Fruit fly (Drosophila melanogaster) Kc167 (cell line): ENCODE data around the gene CG42489.

Source experiments
- Myc ChIP-seq: fragments of >200 bp; optimal IDR thresholded peaks from 2 replicates; lab custom pipeline; 2017; ENCODE audit warnings: missing external identifiers
- Sin3A ChIP-seq: fragments of >200 bp; optimal IDR thresholded peaks from 2 replicates; lab custom pipeline; 2018; ENCODE audit warnings: missing external identifiers
- h ChIP-seq: fragments of >200 bp; optimal IDR thresholded peaks from 3 replicates; lab custom pipeline; 2018; ENCODE audit warnings: missing external identifiers
- insv ChIP-seq: fragments of >200 bp; optimal IDR thresholded peaks from 3 replicates; lab custom pipeline; 2018; ENCODE audit warnings: missing external identifiers
- psq ChIP-seq: fragments of >200 bp; optimal IDR thresholded peaks from 2 replicates; lab custom pipeline; 2017; ENCODE audit warnings: missing external identifiers
- ttk ChIP-seq: sonication (Bioruptor generic); optimal IDR thresholded peaks from 2 replicates; lab custom pipeline; 2017; ENCODE audit warnings: missing external identifiers

CG42489 gene

DNA sequence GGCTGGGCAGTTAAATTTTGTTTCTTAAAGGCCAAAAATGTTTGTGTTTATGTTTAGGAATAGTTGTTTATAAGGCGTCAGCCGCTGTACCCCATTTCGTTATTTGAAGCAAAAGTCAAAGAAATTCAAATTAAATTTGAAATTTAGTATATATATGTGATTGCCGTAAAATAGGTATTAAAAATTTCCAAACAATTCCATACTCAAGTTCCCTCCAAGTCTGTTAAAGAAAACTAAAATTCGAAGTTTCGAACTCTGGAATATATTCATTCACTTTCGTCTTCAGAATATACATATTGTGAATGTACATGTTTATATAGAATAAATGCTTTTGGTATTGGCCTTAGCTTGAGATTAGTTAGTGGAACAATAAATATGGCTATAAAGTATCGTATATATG, 6.1 kb upstream of the CG42489 start, which contains the start of gene bel:
TSS of gene bel (minus strand) at position 101 of the 400 bp plus-strand sequence.
- TF ChIP-seq h (no peak), psq (lab: Kevin White, UChicago) (no peak), Sin3A (lab: Kevin White, UChicago) (no peak), ttk (lab: Kevin White, UChicago) (no peak), Myc (no peak), insv (lab: Kevin White, UChicago) (no peak)

DNA sequence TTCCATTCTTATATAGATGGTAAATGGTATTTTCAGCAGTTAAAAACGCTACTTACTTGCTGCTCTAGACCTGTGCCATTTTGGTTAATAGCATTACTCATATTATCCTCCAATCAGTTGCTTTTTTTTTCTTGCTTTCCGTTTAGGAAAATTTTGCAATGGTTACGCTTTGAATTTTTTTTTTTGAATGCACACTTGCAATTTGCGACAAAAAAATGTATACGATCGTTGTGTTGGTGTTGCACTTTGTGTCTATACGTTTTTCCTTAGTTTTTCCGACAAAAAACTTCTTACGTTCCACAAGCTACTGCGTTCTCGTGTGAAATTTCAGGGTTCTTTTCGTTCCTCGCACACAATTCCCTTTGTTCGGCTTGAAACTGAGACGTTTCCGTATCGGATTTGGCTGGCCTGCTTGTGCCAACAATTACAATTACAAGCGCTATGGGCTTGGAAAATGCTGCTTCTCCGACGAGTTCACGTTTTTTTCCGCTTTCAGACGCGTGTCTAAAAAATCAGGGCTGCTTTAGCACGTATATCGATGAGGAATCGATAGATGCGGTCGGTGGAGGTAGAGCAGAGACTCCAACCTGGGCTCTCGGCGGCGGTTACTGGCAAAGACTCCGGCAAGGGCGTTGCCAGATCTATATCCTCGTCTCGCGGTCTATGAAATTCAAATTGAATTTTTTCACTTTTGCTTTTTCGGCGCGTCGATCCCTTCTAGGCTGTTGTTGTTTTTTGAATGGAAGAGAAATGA, 5.5 kb upstream of the CG42489 start:
- TF ChIP-seq Myc (no peak), ttk (lab: Kevin White, UChicago) (no peak), h (no peak), Sin3A (lab: Kevin White, UChicago) (no peak), insv (lab: Kevin White, UChicago) (no peak), psq (lab: Kevin White, UChicago) (no peak)

DNA sequence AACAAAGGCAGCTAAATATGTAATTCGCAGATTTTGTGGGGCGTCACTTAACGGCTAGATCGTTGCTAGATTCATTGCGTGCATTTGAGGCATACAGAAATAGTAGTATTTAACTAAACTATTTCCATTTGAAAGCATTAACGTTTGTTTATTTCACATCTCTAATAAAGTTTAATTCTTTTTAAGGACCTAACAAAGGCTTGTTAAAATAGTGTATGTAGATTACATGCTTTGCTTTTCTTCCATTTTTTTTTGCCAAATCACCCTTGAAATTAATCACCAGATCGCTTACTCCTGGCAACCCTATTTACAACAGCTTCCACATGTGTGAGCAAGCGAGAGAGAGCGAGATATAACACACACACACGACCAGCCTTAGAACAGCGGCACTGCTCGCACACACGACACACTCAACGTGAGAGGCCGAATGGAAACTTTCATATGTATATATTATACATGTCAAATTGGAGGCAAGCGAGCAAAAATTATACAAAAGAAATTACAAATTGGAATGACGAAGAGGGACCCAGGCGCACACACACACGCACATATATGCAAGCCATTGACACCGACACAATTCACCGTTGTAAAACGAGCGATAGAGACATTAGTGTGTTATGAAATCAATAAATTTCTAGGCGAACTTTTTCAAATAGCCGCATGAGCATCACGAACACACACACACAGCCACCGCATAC, 4.8 kb upstream of the CG42489 start:
- TF ChIP-seq ttk (lab: Kevin White, UChicago), result no peak
- TF ChIP-seq Myc, result no peak
- TF ChIP-seq h, result no peak
- no peak for TF ChIP-seq psq (lab: Kevin White, UChicago)
- TF ChIP-seq Sin3A (lab: Kevin White, UChicago), result no peak
- TF ChIP-seq insv (lab: Kevin White, UChicago), result no peak

DNA sequence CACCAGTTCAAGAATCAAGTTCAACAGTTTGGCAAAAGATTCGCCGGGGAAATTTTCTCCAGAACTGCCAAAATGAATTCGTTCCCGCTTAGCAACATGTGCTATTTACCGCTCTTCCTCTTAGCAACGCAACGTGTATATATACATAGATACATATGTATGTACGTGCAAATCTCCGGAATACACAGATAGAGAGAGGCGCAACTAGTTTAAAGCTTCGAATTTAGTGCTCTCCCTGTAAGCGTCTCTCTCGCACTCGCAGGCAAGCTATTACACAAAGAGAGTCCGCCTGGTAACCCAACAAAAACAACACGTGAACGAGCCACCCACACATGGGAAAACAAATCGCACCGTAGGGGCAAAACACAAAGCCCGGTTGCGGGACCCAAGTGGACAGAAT, 4.1 kb upstream of the CG42489 start:
- TF ChIP-seq psq (lab: Kevin White, UChicago), result no peak

DNA sequence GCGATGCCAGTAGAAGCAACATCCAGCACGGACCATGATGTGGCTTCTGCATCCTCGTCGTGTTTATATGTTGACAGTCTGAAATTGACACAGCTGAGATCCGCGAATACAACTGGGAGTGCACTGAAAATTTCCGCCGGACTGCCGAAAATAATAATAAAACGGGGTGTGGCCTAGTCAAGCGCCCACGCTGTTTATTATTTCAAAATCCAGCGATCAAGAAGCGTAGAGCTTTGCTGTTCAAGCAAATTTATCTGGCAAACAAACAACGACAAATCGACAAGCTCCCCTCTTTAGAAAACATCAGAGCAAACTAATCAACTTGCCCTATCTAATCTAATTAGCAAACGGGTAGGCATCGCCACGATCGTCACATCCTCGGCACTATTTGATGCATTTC, 508 bp downstream of the CG42489 start:
- TF ChIP-seq ttk (lab: Kevin White, UChicago) (no peak), insv (lab: Kevin White, UChicago) (no peak), Myc (no peak)

DNA sequence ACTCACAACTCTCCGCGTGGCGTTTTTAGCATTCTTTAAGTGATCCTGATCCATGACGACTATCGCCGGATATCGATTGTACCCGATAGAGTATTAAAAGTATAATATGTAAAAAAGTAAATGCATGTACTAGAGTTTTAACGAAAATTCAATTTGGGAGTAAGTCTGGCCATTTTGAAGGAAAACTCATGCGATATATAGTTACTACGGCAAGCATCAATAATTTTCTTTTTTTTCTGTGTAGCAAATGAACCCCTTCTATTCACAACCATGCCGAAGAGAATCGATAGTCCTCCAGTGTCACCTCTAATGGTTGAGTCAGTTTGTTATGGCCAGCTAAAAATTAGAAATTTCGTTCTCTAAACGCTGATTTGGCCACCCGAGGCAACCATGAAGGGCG, 1.8 kb downstream of the CG42489 start, which contains the start of the genes Sys1 and Dhod:
TSS of gene Sys1 (plus strand) at position 91 of the 400 bp plus-strand sequence.
TSS of gene Dhod (minus strand) at position 186 of the 400 bp plus-strand sequence.
- TF ChIP-seq Myc (no peak), h (no peak), insv (lab: Kevin White, UChicago) (no peak), psq (lab: Kevin White, UChicago) (no peak)

DNA sequence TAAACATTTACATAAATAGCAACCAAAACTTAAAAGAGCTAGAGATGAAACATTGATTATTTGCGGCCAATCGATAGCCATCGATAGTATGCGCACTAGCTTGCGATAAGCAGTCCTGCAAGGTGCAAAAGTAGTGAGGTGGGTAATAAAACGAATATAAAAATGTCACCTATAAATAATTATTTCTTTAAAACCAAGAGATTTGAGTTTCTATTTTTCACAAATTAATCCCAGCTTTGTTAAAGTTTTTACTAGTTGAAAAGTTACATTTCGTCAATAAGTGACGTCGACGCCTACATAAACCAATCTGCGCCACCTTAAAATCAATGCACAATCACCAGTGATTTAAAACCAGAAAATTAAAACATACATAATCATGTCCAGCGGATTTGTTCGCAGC, 3.8 kb downstream of the CG42489 start, which contains the start of the genes Mkk4 and SLIRP2:
TSS of gene Mkk4 (minus strand) at position 56 of the 400 bp plus-strand sequence.
TSS of gene SLIRP2 (plus strand) at position 344 of the 400 bp plus-strand sequence.
- TF ChIP-seq Sin3A (lab: Kevin White, UChicago), result no peak
- TF ChIP-seq insv (lab: Kevin White, UChicago), result no peak
- TF ChIP-seq psq (lab: Kevin White, UChicago), result no peak
- TF ChIP-seq ttk (lab: Kevin White, UChicago), result no peak
- no peak for TF ChIP-seq h
- TF ChIP-seq Myc, result no peak

DNA sequence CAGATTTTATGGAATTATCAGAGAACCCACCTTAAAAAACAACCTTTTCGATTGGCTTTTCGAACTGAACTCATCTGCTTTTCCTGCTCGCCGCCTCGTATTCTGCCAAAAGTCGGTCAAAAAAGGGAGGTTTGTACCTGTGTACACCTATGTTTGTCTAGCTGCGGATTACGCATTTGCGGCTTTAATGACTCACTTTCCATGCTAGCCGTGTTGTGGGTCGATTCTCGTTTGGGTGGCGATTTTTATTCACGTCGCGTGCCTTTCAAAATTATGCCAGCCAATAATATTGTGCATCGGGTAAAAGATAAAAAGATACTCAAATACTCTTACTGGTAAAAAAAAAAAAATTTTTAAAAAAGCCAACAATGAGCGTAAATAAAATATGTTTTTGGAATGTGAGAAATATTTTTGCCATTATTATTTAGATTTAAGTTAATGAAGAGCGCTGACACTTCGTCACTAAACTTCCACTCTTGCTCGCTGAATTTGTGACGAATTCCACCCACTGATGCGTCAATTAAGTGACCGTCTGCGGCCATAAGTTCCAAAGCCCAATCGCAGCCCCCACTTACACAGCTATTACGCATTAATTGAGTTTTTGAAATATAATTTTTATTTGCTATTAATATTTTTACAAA, 8.9 kb downstream of the CG42489 start, which contains the start of gene Cyp313b1:
TSS of gene Cyp313b1 (minus strand) at position 71 of the 641 bp plus-strand sequence.
- no peak for TF ChIP-seq ttk (lab: Kevin White, UChicago)
- no peak for TF ChIP-seq Myc
- TF ChIP-seq Sin3A (lab: Kevin White, UChicago), result no peak
- no peak for TF ChIP-seq h
- TF ChIP-seq insv (lab: Kevin White, UChicago), result no peak
- no peak for TF ChIP-seq psq (lab: Kevin White, UChicago)

DNA sequence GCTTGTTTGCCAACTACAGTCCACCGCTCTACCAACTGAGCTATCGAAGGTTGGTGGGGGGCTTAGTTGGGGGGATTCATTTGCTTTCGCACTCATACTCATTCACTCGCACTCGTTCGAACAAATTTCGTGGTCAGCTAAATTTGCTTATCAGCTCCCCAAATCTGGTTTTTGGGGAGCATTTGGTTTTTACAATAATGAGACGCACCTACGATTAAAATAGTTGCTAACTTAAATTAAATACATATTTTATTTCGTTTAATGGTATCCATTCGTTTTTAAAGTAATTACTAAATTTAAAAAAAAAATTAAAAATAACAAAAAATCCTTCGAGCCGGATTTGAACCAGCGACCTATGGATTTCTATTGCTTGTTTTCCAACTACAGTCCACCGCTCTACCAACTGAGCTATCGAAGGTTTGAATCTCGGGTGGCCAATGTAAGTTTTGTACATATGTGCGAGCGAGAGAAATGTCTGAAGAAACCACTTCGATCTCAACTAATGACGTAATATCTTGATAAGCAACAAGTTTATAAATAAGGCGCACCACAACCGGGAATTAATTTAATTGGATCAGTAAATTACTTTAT, 12.1 kb downstream of the CG42489 start:
- TF ChIP-seq insv (lab: Kevin White, UChicago) (no peak), h (no peak), Myc (no peak), Sin3A (lab: Kevin White, UChicago) (no peak), ttk (lab: Kevin White, UChicago) (no peak), psq (lab: Kevin White, UChicago) (no peak)

DNA sequence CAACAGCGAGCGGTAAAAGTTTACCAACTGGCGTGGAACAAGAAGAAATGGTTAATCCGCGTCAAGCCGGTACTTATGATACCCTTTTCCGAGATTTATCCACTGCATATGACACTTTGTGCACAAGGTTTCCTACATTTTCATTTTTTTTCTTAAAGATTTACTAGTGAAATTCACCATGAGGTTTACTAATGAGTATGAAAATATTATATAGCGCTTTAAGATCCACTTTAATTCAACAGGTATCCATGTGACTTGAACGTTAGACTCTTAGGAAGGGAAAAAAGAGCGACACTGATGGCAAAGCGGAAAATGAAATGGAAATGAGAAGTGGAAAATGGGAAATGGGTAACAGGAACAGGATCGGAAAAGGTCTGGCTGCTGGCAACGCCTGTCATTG, 15.9 kb downstream of the CG42489 start:
- no peak for TF ChIP-seq h
- TF ChIP-seq ttk (lab: Kevin White, UChicago), result no peak
- TF ChIP-seq Myc, result no peak
- no peak for TF ChIP-seq Sin3A (lab: Kevin White, UChicago)
- no peak for TF ChIP-seq insv (lab: Kevin White, UChicago)
- no peak for TF ChIP-seq psq (lab: Kevin White, UChicago)

DNA sequence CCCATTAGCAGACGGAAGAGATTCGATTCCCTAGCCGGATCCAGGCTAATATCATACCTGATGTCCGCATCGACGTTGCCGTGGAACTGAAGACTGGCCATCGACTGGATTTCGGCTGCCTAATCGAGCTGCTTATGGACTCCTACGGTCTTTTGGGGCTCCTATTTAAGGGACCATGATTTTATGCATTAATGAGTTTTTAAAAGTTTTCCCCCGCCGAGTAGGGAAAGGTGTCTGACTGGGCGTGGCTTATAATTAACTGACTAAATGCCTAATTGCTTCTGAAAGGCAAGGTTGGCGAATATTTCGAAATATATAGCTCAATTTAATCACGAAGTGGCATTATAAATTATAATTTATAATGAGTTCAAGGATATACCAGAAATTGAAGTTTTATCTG, 18.8 kb downstream of the CG42489 start, which contains the start of gene Or85e:
TSS of gene Or85e (minus strand) at position 101 of the 400 bp plus-strand sequence.
- TF ChIP-seq insv (lab: Kevin White, UChicago) (no peak), ttk (lab: Kevin White, UChicago) (no peak)

DNA sequence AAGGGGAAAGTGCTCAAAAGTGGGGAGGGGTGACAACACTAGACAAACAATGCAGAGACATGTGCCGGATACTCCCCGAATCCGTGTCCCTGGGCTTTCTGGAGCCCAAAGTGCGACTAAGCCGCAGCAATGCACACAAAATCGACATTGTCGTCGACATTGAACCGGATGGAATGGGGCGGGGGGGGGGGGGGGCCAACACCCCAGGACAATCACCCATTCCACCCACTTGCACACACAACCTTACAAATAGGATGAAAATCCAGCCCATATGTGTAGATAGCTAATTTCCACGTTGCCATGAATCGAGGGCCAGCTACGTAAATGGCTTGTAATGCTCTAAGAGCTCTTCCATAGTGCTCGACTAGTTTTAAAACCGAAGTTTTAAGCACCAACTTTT, 33.8 kb downstream of the CG42489 start:
- no peak for TF ChIP-seq Myc
